Fruit fly (Drosophila melanogaster) whole organism, embryonic: ENCODE results near the gene kkv.

Source experiments
- CG10209 ChIP-seq: fragments of 200-800 bp; sonication (Bioruptor generic); optimal IDR thresholded peaks from 3 replicates; lab custom pipeline; 2017; ENCODE audit warnings: missing biosample characterization, mild to moderate bottlenecking, missing genetic modification characterization, missing genetic modification reagents
- CG10431 ChIP-seq: fragments of 200-800 bp; sonication (Bioruptor generic); optimal IDR thresholded peaks from 3 replicates; lab custom pipeline; 2018; ENCODE audit warnings: missing biosample characterization, mild to moderate bottlenecking, missing genetic modification characterization
- CG11560 ChIP-seq: fragments of 200-800 bp; sonication (Bioruptor generic); IDR thresholded peaks from 3 replicates; pipeline ENCODE4 v1.3.6; 2022; ENCODE audit warnings: missing biosample characterization, missing genetic modification characterization
- CG12299 ChIP-seq: fragments of 200-800 bp; sonication (Bioruptor generic); optimal IDR thresholded peaks from 2 replicates; lab custom pipeline; 2018; ENCODE audit warnings: missing biosample characterization, mild to moderate bottlenecking, missing genetic modification characterization
- CG13424 ChIP-seq: fragments of 200-800 bp; sonication (Bioruptor generic); optimal IDR thresholded peaks from 2 replicates; lab custom pipeline; 2019; ENCODE audit warnings: missing biosample characterization, mild to moderate bottlenecking, missing genetic modification characterization, moderate library complexity
- CG13624 ChIP-seq: fragments of 200-800 bp; sonication (Bioruptor generic); optimal IDR thresholded peaks from 2 replicates; lab custom pipeline; 2016; ENCODE audit warnings: missing biosample characterization, missing genetic modification characterization
- CG15011 ChIP-seq: fragments of 200-800 bp; sonication (Bioruptor generic); optimal IDR thresholded peaks from 3 replicates; lab custom pipeline; 2018; ENCODE audit warnings: missing biosample characterization, mild to moderate bottlenecking, missing genetic modification characterization
- CG16863 ChIP-seq: fragments of 200-800 bp; sonication (Bioruptor generic); optimal IDR thresholded peaks from 3 replicates; lab custom pipeline; 2016; ENCODE audit warnings: missing biosample characterization, missing genetic modification characterization
- CG17359 ChIP-seq: fragments of 200-800 bp; sonication (Bioruptor generic); optimal IDR thresholded peaks from 3 replicates; lab custom pipeline; 2018; ENCODE audit warnings: missing biosample characterization, mild to moderate bottlenecking, missing genetic modification characterization, moderate library complexity
- CG2202 ChIP-seq: fragments of 200-800 bp; sonication (Bioruptor generic); optimal IDR thresholded peaks from 2 replicates; lab custom pipeline; 2018; ENCODE audit warnings: missing biosample characterization, mild to moderate bottlenecking, missing genetic modification characterization
- CG2875 ChIP-seq: fragments of 200-800 bp; sonication (Bioruptor generic); optimal IDR thresholded peaks from 2 replicates; lab custom pipeline; 2017; ENCODE audit warnings: missing biosample characterization, mild to moderate bottlenecking, missing genetic modification characterization, missing genetic modification reagents
- CG31365 ChIP-seq: fragments of 200-800 bp; sonication (Bioruptor generic); optimal IDR thresholded peaks from 2 replicates; lab custom pipeline; 2018; ENCODE audit warnings: missing biosample characterization, mild to moderate bottlenecking, missing genetic modification characterization
- CG31441 ChIP-seq: fragments of 200-800 bp; sonication (Bioruptor generic); IDR thresholded peaks from 2 replicates; pipeline ENCODE4 v1.3.6; 2022; ENCODE audit warnings: missing biosample characterization, missing genetic modification characterization
- CG4282 ChIP-seq: fragments of 200-800 bp; sonication (Bioruptor generic); optimal IDR thresholded peaks from 2 replicates; lab custom pipeline; 2016; ENCODE audit warnings: missing biosample characterization, missing genetic modification characterization
- CG4424 ChIP-seq: fragments of 200-800 bp; sonication (Bioruptor generic); optimal IDR thresholded peaks from 3 replicates; lab custom pipeline; 2016; ENCODE audit warnings: missing biosample characterization, missing genetic modification characterization
- CG4820 ChIP-seq: fragments of 200-800 bp; sonication (Bioruptor generic); optimal IDR thresholded peaks from 3 replicates; lab custom pipeline; 2016; ENCODE audit warnings: missing biosample characterization, missing genetic modification characterization
- CG4854 ChIP-seq: fragments of 200-800 bp; sonication (Bioruptor generic); optimal IDR thresholded peaks from 2 replicates; lab custom pipeline; 2016; ENCODE audit warnings: missing biosample characterization, missing genetic modification characterization, inconsistent platforms
- CG6175 ChIP-seq: fragments of 200-800 bp; sonication (Bioruptor generic); IDR thresholded peaks from 3 replicates; pipeline ENCODE4 v1.3.6; 2022; ENCODE audit warnings: missing biosample characterization, missing genetic modification characterization
- CG6813 ChIP-seq: fragments of 200-800 bp; sonication (Bioruptor generic); optimal IDR thresholded peaks from 2 replicates; lab custom pipeline; 2017; ENCODE audit warnings: missing biosample characterization, missing genetic modification characterization, mild to moderate bottlenecking, moderate library complexity, missing genetic modification reagents
- CG7987 ChIP-seq: fragments of 200-800 bp; sonication (Bioruptor generic); optimal IDR thresholded peaks from 2 replicates; lab custom pipeline; 2018; ENCODE audit warnings: missing biosample characterization, mild to moderate bottlenecking, missing genetic modification characterization, moderate library complexity
- CG8765 ChIP-seq: fragments of 200-800 bp; sonication (Bioruptor generic); IDR thresholded peaks from 2 replicates; pipeline ENCODE4 v1.3.6; 2022; ENCODE audit warnings: missing biosample characterization, missing genetic modification characterization
- CG9932 ChIP-seq: fragments of 200-800 bp; sonication (Bioruptor generic); IDR thresholded peaks from 2 replicates; pipeline ENCODE4 v1.3.6; 2022; ENCODE audit warnings: missing biosample characterization, missing genetic modification characterization
- Dp ChIP-seq: fragments of 200-800 bp; sonication (Bioruptor generic); optimal IDR thresholded peaks from 2 replicates; lab custom pipeline; 2018; ENCODE audit warnings: missing biosample characterization, mild to moderate bottlenecking, missing genetic modification characterization, moderate library complexity
- E2f2 ChIP-seq: fragments of 200-800 bp; sonication (Bioruptor generic); IDR thresholded peaks from 2 replicates; pipeline ENCODE4 v1.3.6; 2022; ENCODE audit warnings: missing biosample characterization, missing genetic modification characterization
- H15 ChIP-seq: fragments of 200-800 bp; sonication (Bioruptor generic); IDR thresholded peaks from 3 replicates; pipeline ENCODE4 v1.3.6; 2022; ENCODE audit warnings: missing biosample characterization, missing genetic modification characterization
- Hsf ChIP-seq: fragments of 200-800 bp; sonication (Bioruptor generic); optimal IDR thresholded peaks from 3 replicates; lab custom pipeline; 2016; ENCODE audit warnings: missing biosample characterization, missing genetic modification characterization
- Rx ChIP-seq: fragments of 200-800 bp; sonication (Bioruptor generic); IDR thresholded peaks from 2 replicates; pipeline ENCODE4 v1.3.6; 2022; ENCODE audit warnings: missing biosample characterization, missing genetic modification characterization
- Sox100B ChIP-seq: fragments of 200-800 bp; sonication (Bioruptor generic); optimal IDR thresholded peaks from 3 replicates; lab custom pipeline; 2018; ENCODE audit warnings: missing biosample characterization, mild to moderate bottlenecking, missing genetic modification characterization
- Ssrp ChIP-seq: fragments of 200-800 bp; sonication (Bioruptor generic); optimal IDR thresholded peaks from 2 replicates; lab custom pipeline; 2018; ENCODE audit warnings: missing biosample characterization, mild to moderate bottlenecking, missing genetic modification characterization, moderate library complexity
- Tbp ChIP-seq: fragments of >200 bp; optimal IDR thresholded peaks from 2 replicates; lab custom pipeline; 2018; ENCODE audit warnings: missing biosample characterization, missing genetic modification characterization
- ase ChIP-seq: fragments of 200-800 bp; sonication (Bioruptor generic); IDR thresholded peaks from 3 replicates; pipeline ENCODE4 v1.3.6; 2022; ENCODE audit warnings: missing biosample characterization, missing genetic modification characterization
- ash1 ChIP-seq: fragments of 200-800 bp; sonication (Bioruptor generic); optimal IDR thresholded peaks from 2 replicates; lab custom pipeline; 2018; ENCODE audit warnings: missing biosample characterization, mild to moderate bottlenecking, missing genetic modification characterization
- crc ChIP-seq: fragments of 200-800 bp; sonication (Bioruptor generic); optimal IDR thresholded peaks from 2 replicates; lab custom pipeline; 2016; ENCODE audit warnings: missing biosample characterization, missing genetic modification characterization
- dan ChIP-seq: fragments of 200-800 bp; sonication (Bioruptor generic); IDR thresholded peaks from 2 replicates; pipeline ENCODE4 v1.3.6; 2022; ENCODE audit warnings: missing biosample characterization, missing genetic modification characterization
- disco-r ChIP-seq: fragments of 200-800 bp; sonication (Bioruptor generic); optimal IDR thresholded peaks from 2 replicates; lab custom pipeline; 2016; ENCODE audit warnings: missing biosample characterization, missing genetic modification characterization
- dmrt99B ChIP-seq: fragments of 200-800 bp; sonication (Bioruptor generic); optimal IDR thresholded peaks from 2 replicates; lab custom pipeline; 2018; ENCODE audit warnings: missing biosample characterization, mild to moderate bottlenecking, missing genetic modification characterization, moderate library complexity
- emc ChIP-seq: fragments of 200-800 bp; sonication (Bioruptor generic); optimal IDR thresholded peaks from 2 replicates; lab custom pipeline; 2016; ENCODE audit warnings: missing biosample characterization, missing genetic modification characterization
- ewg ChIP-seq: fragments of 200-800 bp; sonication (Bioruptor generic); optimal IDR thresholded peaks from 3 replicates; lab custom pipeline; 2017; ENCODE audit warnings: mild to moderate bottlenecking, missing biosample characterization, missing genetic modification reagents, missing genetic modification characterization
- gcm2 ChIP-seq: fragments of 200-800 bp; sonication (Bioruptor generic); optimal IDR thresholded peaks from 2 replicates; lab custom pipeline; 2016; ENCODE audit warnings: missing biosample characterization, missing genetic modification characterization
- gfzf ChIP-seq: fragments of 200-800 bp; sonication (Bioruptor generic); optimal IDR thresholded peaks from 2 replicates; lab custom pipeline; 2016; ENCODE audit warnings: missing biosample characterization, mild to moderate bottlenecking, missing genetic modification characterization, moderate library complexity
- grau ChIP-seq: fragments of 200-800 bp; optimal IDR thresholded peaks from 3 replicates; lab custom pipeline; 2019; ENCODE audit warnings: missing biosample characterization, mild to moderate bottlenecking, missing genetic modification characterization, moderate library complexity
- hb ChIP-seq: fragments of 200-800 bp; sonication (Bioruptor generic); IDR thresholded peaks from 3 replicates; pipeline ENCODE4 v1.3.6; 2022; ENCODE audit warnings: missing biosample characterization, missing genetic modification characterization; ENCODE audit not compliant: partially characterized antibody
- hbn ChIP-seq: fragments of 200-800 bp; sonication (Bioruptor generic); IDR thresholded peaks from 2 replicates; pipeline ENCODE4 v1.3.6; 2022; ENCODE audit warnings: missing biosample characterization, missing genetic modification characterization; ENCODE audit not compliant: partially characterized antibody
- lola ChIP-seq, 3 experiments: fragments of >200 bp in 2 of 3; fragments of 200-800 bp in 1 of 3; sonication (Bioruptor generic) in 1 of 3; optimal IDR thresholded peaks; 2 replicates each; lab custom pipeline; 2017 to 2019; ENCODE audit warnings: missing biosample characterization in 3 of 3, missing genetic modification characterization in 3 of 3, mild to moderate bottlenecking in 1 of 3, moderate library complexity in 1 of 3
- mld ChIP-seq: fragments of 200-800 bp; sonication (Bioruptor generic); IDR thresholded peaks from 3 replicates; pipeline ENCODE4 v1.3.6; 2022; ENCODE audit warnings: missing biosample characterization, missing genetic modification characterization; ENCODE audit not compliant: partially characterized antibody
- nom ChIP-seq: fragments of 200-800 bp; sonication (Bioruptor generic); optimal IDR thresholded peaks from 2 replicates; lab custom pipeline; 2017; ENCODE audit warnings: missing biosample characterization, missing genetic modification characterization, mild to moderate bottlenecking, moderate library complexity, missing genetic modification reagents
- odd ChIP-seq: fragments of 200-800 bp; sonication (Bioruptor generic); optimal IDR thresholded peaks from 2 replicates; lab custom pipeline; 2017; ENCODE audit warnings: missing biosample characterization, mild to moderate bottlenecking, missing genetic modification characterization
- pho ChIP-seq: fragments of 200-800 bp; sonication (Bioruptor generic); optimal IDR thresholded peaks from 2 replicates; lab custom pipeline; 2016; ENCODE audit warnings: missing biosample characterization, missing genetic modification characterization
- sd ChIP-seq: fragments of 200-800 bp; sonication (Bioruptor generic); optimal IDR thresholded peaks from 3 replicates; lab custom pipeline; 2018; ENCODE audit warnings: missing biosample characterization, mild to moderate bottlenecking, missing genetic modification characterization, moderate library complexity
- sens ChIP-seq: fragments of 200-800 bp; sonication (Bioruptor generic); peaks from one replicate; lab custom pipeline; 2016; ENCODE audit warnings: missing biosample characterization, missing genetic modification characterization
- stc ChIP-seq: fragments of 200-800 bp; sonication (Bioruptor generic); IDR thresholded peaks from 2 replicates; pipeline ENCODE4 v1.3.6; 2022; ENCODE audit warnings: missing biosample characterization, missing genetic modification characterization
- twi ChIP-seq: fragments of 200-800 bp; optimal IDR thresholded peaks from 2 replicates; lab custom pipeline; 2019; ENCODE audit warnings: missing biosample characterization, mild to moderate bottlenecking, missing genetic modification characterization, moderate library complexity

kkv gene

dm6 chr3R:5438750-5439149, 46.1 kb upstream of the kkv start (continued):
- TF ChIP-seq ash1 (GFP tag; lab: Kevin White, UChicago) (no peak), CG11560 (tag; lab: Robert Waterston, UW) (no peak), CG4854 (GFP tag; lab: Kevin White, UChicago) (no peak), CG31441 (GFP tag; lab: Robert Waterston, UW) (no peak), dan (no peak), CG6175 (no peak), twi (tag; lab: Kevin White, UChicago) (no peak), hb (GFP tag; lab: Robert Waterston, UW) (no peak), H15 (GFP tag; lab: Robert Waterston, UW) (no peak), CG13624 (GFP tag; lab: Kevin White, UChicago) (no peak), CG15011 (GFP tag; lab: Kevin White, UChicago) (no peak), odd (GFP tag; lab: Kevin White, UChicago) (no peak), CG9932 (no peak), CG10209 (GFP tag; lab: Kevin White, UChicago) (no peak), hbn (no peak), CG4424 (GFP tag; lab: Kevin White, UChicago) (peak; percentile 52), E2f2 (GFP tag; lab: Robert Waterston, UW) (no peak; the same call in 1 of the 2 replicates), CG31365 (tag; lab: Kevin White, UChicago) (no peak), CG7987 (GFP tag; lab: Kevin White, UChicago) (no peak), grau (no peak), crc (GFP tag; lab: Kevin White, UChicago) (no peak), Hsf (GFP tag; lab: Kevin White, UChicago) (no peak), Dp (GFP tag; lab: Kevin White, UChicago) (peak; percentile 30), nom (GFP tag; lab: Kevin White, UChicago) (no peak), lola (GFP tag; optimal IDR thresholded peaks at IDR 0.05; lab: Kevin White, UChicago) (no peak), CG17359 (tag; lab: Kevin White, UChicago) (peak; percentile 58), CG2875 (GFP tag; lab: Kevin White, UChicago) (no peak), CG2202 (tag; lab: Kevin White, UChicago) (no peak), gfzf (peak; percentile 54), dmrt99B (tag; lab: Kevin White, UChicago) (no peak), Sox100B (GFP tag; lab: Kevin White, UChicago) (no peak), sens (GFP tag; lab: Kevin White, UChicago) (no peak), CG13424 (tag; lab: Kevin White, UChicago) (no peak), CG12299 (tag; lab: Kevin White, UChicago) (no peak), mld (GFP tag; lab: Robert Waterston, UW) (no peak), pho (GFP tag; lab: Kevin White, UChicago) (no peak), CG16863 (GFP tag; lab: Kevin White, UChicago) (no peak), CG6813 (GFP tag; lab: Kevin White, UChicago) (no peak), Tbp (no peak), CG4820 (GFP tag; lab: Kevin White, UChicago) (peak; percentile 14), disco-r (GFP tag; lab: Kevin White, UChicago) (no peak), sd (peak; percentile 94), Ssrp (tag; lab: Kevin White, UChicago) (no peak), stc (GFP tag; lab: Robert Waterston, UW) (no peak), CG8765 (GFP tag; lab: Robert Waterston, UW) (no peak), Rx (GFP tag; lab: Robert Waterston, UW) (no peak), CG4282 (GFP tag; lab: Kevin White, UChicago) (no peak), CG10431 (GFP tag; lab: Kevin White, UChicago) (no peak), ewg (no peak), gcm2 (no peak), emc (GFP tag; lab: Kevin White, UChicago) (no peak), ase (GFP tag; lab: Robert Waterston, UW) (no peak)
